Worm (Caenorhabditis elegans) whole organism, young adult: ENCODE measurements around the gene T04A8.7.

Experiments used
- B0035.1 ChIP-seq: sonication (generic microtip); optimal IDR thresholded peaks from 2 replicates; lab custom pipeline; 2016; ENCODE audit warnings: missing genetic modification characterization, mild to moderate bottlenecking, missing compliant biosample characterization, missing genotype, missing genetic modification reagents
- B0261.1 ChIP-seq: sonication (generic microtip); optimal IDR thresholded peaks from 2 replicates; lab custom pipeline; 2016; ENCODE audit warnings: mild to moderate bottlenecking, missing genetic modification characterization, moderate library complexity, missing compliant biosample characterization
- F22D6.2 ChIP-seq: sonication (generic microtip); optimal IDR thresholded peaks from 2 replicates; lab custom pipeline; 2016; ENCODE audit warnings: mild to moderate bottlenecking, missing genetic modification characterization, missing compliant biosample characterization
- F23B12.7 ChIP-seq: sonication (generic microtip); optimal IDR thresholded peaks from 2 replicates; lab custom pipeline; 2017; ENCODE audit warnings: missing genetic modification characterization, mild to moderate bottlenecking, missing compliant biosample characterization, antibody characterized with exemption, moderate library complexity; ENCODE audit not compliant: insufficient read depth
- F33H1.4 ChIP-seq: fragments of 200-800 bp; sonication (Bioruptor generic); IDR thresholded peaks from 2 replicates; pipeline ENCODE4 v1.3.6; 2022; ENCODE audit warnings: missing genetic modification reagents, missing genetic modification characterization, missing compliant biosample characterization
- F49E8.2 ChIP-seq: sonication (generic microtip); optimal IDR thresholded peaks from 3 replicates; lab custom pipeline; 2017; ENCODE audit warnings: missing genetic modification characterization, mild to moderate bottlenecking, missing compliant biosample characterization, antibody characterized with exemption, moderate library complexity; ENCODE audit not compliant: insufficient read depth
- F57C9.4 ChIP-seq: sonication (generic microtip); optimal IDR thresholded peaks from 2 replicates; lab custom pipeline; 2017; ENCODE audit warnings: mild to moderate bottlenecking, missing genetic modification characterization, missing compliant biosample characterization
- Y53F4B.3 ChIP-seq: fragments of 200-800 bp; sonication (Bioruptor generic); IDR thresholded peaks from 2 replicates; pipeline ENCODE4 v1.3.6; 2022; ENCODE audit warnings: missing genetic modification reagents, missing genetic modification characterization, missing compliant biosample characterization
- Y67H2A.10 ChIP-seq: fragments of 200-800 bp; sonication (Bioruptor generic); conservative IDR thresholded peaks from 2 replicates; pipeline ENCODE4 v1.3.6; 2022; ENCODE audit warnings: missing genetic modification reagents, missing genetic modification characterization, missing compliant biosample characterization
- Y79H2A.3 ChIP-seq: fragments of 200-800 bp; sonication (Bioruptor generic); conservative IDR thresholded peaks from 2 replicates; pipeline ENCODE4 v1.3.6; 2022; ENCODE audit warnings: missing genetic modification reagents, missing genetic modification characterization, missing compliant biosample characterization
- Y95B8A.8 ChIP-seq: fragments of 200-800 bp; sonication (Bioruptor generic); IDR thresholded peaks from 2 replicates; pipeline ENCODE4 v1.3.6; 2022; ENCODE audit warnings: missing genetic modification reagents, missing genetic modification characterization, missing compliant biosample characterization
- ZK185.1 ChIP-seq: sonication (generic microtip); optimal IDR thresholded peaks from 2 replicates; lab custom pipeline; 2016; ENCODE audit warnings: mild to moderate bottlenecking, missing genetic modification characterization, missing compliant biosample characterization; ENCODE audit not compliant: poor library complexity, severe bottlenecking
- ama-1 ChIP-seq, 3 experiments: fragments of 150-350 bp in 1 of 3; sonication (generic microtip) in 2 of 3; optimal IDR thresholded peaks; 2 replicates each; lab custom pipeline; 2014 to 2018; ENCODE audit warnings: missing biosample characterization in 2 of 3, missing genetic modification characterization in 2 of 3, missing genetic modification reagents in 2 of 3
- aptf-3 ChIP-seq: fragments of 200-800 bp; sonication (Bioruptor generic); IDR thresholded peaks from 2 replicates; pipeline ENCODE4 v1.3.6; 2022; ENCODE audit warnings: missing genetic modification characterization, missing compliant biosample characterization
- atf-7 ChIP-seq: sonication (generic microtip); optimal IDR thresholded peaks from 2 replicates; lab custom pipeline; 2017; ENCODE audit warnings: mild to moderate bottlenecking, missing genetic modification characterization, missing compliant biosample characterization
- athp-1 ChIP-seq: sonication (generic microtip); optimal IDR thresholded peaks from 2 replicates; lab custom pipeline; 2017; ENCODE audit warnings: mild to moderate bottlenecking, missing genetic modification characterization, missing compliant biosample characterization
- attf-6 ChIP-seq: fragments of 200-800 bp; sonication (Bioruptor generic); IDR thresholded peaks from 2 replicates; pipeline ENCODE4 v1.3.6; 2022; ENCODE audit warnings: missing genetic modification reagents, missing genetic modification characterization, missing compliant biosample characterization
- cebp-2 ChIP-seq: fragments of 200-800 bp; sonication (Bioruptor generic); IDR thresholded peaks from 2 replicates; pipeline ENCODE4 v1.3.6; 2022; ENCODE audit warnings: missing genetic modification characterization, missing compliant biosample characterization
- ceh-58 ChIP-seq: fragments of 200-800 bp; sonication (Bioruptor generic); IDR thresholded peaks from 2 replicates; pipeline ENCODE4 v1.3.6; 2022; ENCODE audit warnings: missing genetic modification characterization, missing compliant biosample characterization
- ceh-79 ChIP-seq: sonication (generic microtip); optimal IDR thresholded peaks from 2 replicates; lab custom pipeline; 2017; ENCODE audit warnings: mild to moderate bottlenecking, missing genetic modification characterization, missing compliant biosample characterization
- chd-7 ChIP-seq: sonication (generic microtip); optimal IDR thresholded peaks from 2 replicates; lab custom pipeline; 2016; ENCODE audit warnings: mild to moderate bottlenecking, missing genetic modification characterization, moderate library complexity, missing compliant biosample characterization
- die-1 ChIP-seq: sonication (generic microtip); optimal IDR thresholded peaks from 2 replicates; lab custom pipeline; 2016; ENCODE audit warnings: missing genotype, mild to moderate bottlenecking, missing genetic modification characterization, missing compliant biosample characterization
- dpl-1 ChIP-seq: fragments of 150-350 bp; optimal IDR thresholded peaks from 2 replicates; lab custom pipeline; 2014; ENCODE audit warnings: missing biosample characterization, missing genetic modification reagents, missing genetic modification characterization
- hlh-12 ChIP-seq: sonication (generic microtip); optimal IDR thresholded peaks from 2 replicates; lab custom pipeline; 2016; ENCODE audit warnings: missing genetic modification characterization, missing compliant biosample characterization
- hmg-20 ChIP-seq: fragments of 200-800 bp; sonication (Bioruptor generic); IDR thresholded peaks from 2 replicates; pipeline ENCODE4 v1.3.6; 2022; ENCODE audit warnings: missing genetic modification reagents, missing genetic modification characterization, missing compliant biosample characterization
- hrde-1 ChIP-seq: sonication (generic microtip); optimal IDR thresholded peaks from 2 replicates; lab custom pipeline; 2016; ENCODE audit warnings: missing genetic modification characterization, mild to moderate bottlenecking, missing compliant biosample characterization, moderate library complexity, missing genotype, missing genetic modification reagents, borderline replicate concordance
- let-526 ChIP-seq: fragments of 200-800 bp; sonication (Bioruptor generic); IDR thresholded peaks from 2 replicates; pipeline ENCODE4 v1.3.6; 2022; ENCODE audit warnings: missing genetic modification reagents, missing genetic modification characterization, missing compliant biosample characterization
- let-607 ChIP-seq, 2 experiments: fragments of 200-800 bp in 1 of 2; sonication (Bioruptor generic) in 1 of 2; sonication (generic microtip) in 1 of 2; optimal IDR thresholded peaks; 2 replicates each; lab custom pipeline; 2016 to 2018; ENCODE audit warnings: mild to moderate bottlenecking in 2 of 2, missing compliant biosample characterization in 2 of 2, missing genetic modification characterization in 2 of 2, moderate library complexity in 2 of 2, missing genotype in 1 of 2
- lin-26 ChIP-seq: fragments of 200-800 bp; sonication (Bioruptor generic); IDR thresholded peaks from 2 replicates; pipeline ENCODE4 v1.3.6; 2022; ENCODE audit warnings: missing genetic modification reagents, missing genetic modification characterization, missing compliant biosample characterization
- lin-35 ChIP-seq, 3 experiments: fragments of 150-350 bp in 2 of 3; sonication (generic microtip) in 1 of 3; optimal IDR thresholded peaks; 2 replicates each; lab custom pipeline; 2014 to 2018; ENCODE audit warnings: missing biosample characterization in 3 of 3, missing genetic modification characterization in 3 of 3, missing genetic modification reagents in 3 of 3
- lin-40 ChIP-seq: sonication (generic microtip); optimal IDR thresholded peaks from 2 replicates; lab custom pipeline; 2016; ENCODE audit warnings: missing genetic modification characterization, mild to moderate bottlenecking, missing compliant biosample characterization, missing genotype, missing genetic modification reagents
- mel-28 ChIP-seq: sonication (generic microtip); optimal IDR thresholded peaks from 2 replicates; lab custom pipeline; 2016; ENCODE audit warnings: borderline replicate concordance, mild to moderate bottlenecking, missing genetic modification characterization, missing compliant biosample characterization
- nhr-120 ChIP-seq: fragments of 200-800 bp; sonication (Bioruptor generic); IDR thresholded peaks from 2 replicates; pipeline ENCODE4 v1.3.6; 2022; ENCODE audit warnings: missing genetic modification characterization, missing compliant biosample characterization
- nhr-179 ChIP-seq: sonication (generic microtip); optimal IDR thresholded peaks from 2 replicates; lab custom pipeline; 2016; ENCODE audit warnings: mild to moderate bottlenecking, missing genetic modification characterization, missing compliant biosample characterization
- nhr-80 ChIP-seq: sonication (generic microtip); optimal IDR thresholded peaks from 2 replicates; lab custom pipeline; 2016; ENCODE audit warnings: missing genetic modification characterization, missing compliant biosample characterization
- pbrm-1 ChIP-seq: fragments of 200-800 bp; sonication (Bioruptor generic); IDR thresholded peaks from 2 replicates; pipeline ENCODE4 v1.3.6; 2022; ENCODE audit warnings: missing genetic modification reagents, missing genetic modification characterization, missing compliant biosample characterization
- rcor-1 ChIP-seq: fragments of 200-800 bp; sonication (Bioruptor generic); IDR thresholded peaks from 2 replicates; pipeline ENCODE4 v1.3.6; 2022; ENCODE audit warnings: missing genetic modification reagents, missing genetic modification characterization, missing compliant biosample characterization
- rec-8 ChIP-seq, 2 experiments: sonication (generic microtip); optimal IDR thresholded peaks; 2 replicates each; lab custom pipeline; 2016; ENCODE audit warnings: mild to moderate bottlenecking in 2 of 2, missing genetic modification characterization in 2 of 2, missing genetic modification reagents in 2 of 2, missing genotype in 2 of 2, missing biosample characterization in 1 of 2, missing compliant biosample characterization in 1 of 2, moderate library complexity in 1 of 2
- repo-1 ChIP-seq: sonication (generic microtip); optimal IDR thresholded peaks from 2 replicates; lab custom pipeline; 2017; ENCODE audit warnings: mild to moderate bottlenecking, missing genetic modification characterization, missing compliant biosample characterization
- sdz-38 ChIP-seq: sonication (generic microtip); optimal IDR thresholded peaks from 2 replicates; lab custom pipeline; 2016; ENCODE audit warnings: missing genotype, missing genetic modification characterization, missing compliant biosample characterization
- snpc-1.1 ChIP-seq: sonication (generic microtip); optimal IDR thresholded peaks from 2 replicates; lab custom pipeline; 2017; ENCODE audit warnings: missing genetic modification characterization, mild to moderate bottlenecking, missing compliant biosample characterization, antibody characterized with exemption, moderate library complexity, missing genotype, missing genetic modification reagents; ENCODE audit not compliant: insufficient read depth
- snpc-3.4 ChIP-seq: sonication (generic microtip); optimal IDR thresholded peaks from 2 replicates; lab custom pipeline; 2017; ENCODE audit warnings: missing genetic modification characterization, mild to moderate bottlenecking, missing compliant biosample characterization, antibody characterized with exemption, moderate library complexity, missing genotype, missing genetic modification reagents
- tlf-1 ChIP-seq: fragments of 200-800 bp; sonication (Bioruptor generic); optimal IDR thresholded peaks from 2 replicates; lab custom pipeline; 2018; ENCODE audit warnings: mild to moderate bottlenecking, missing genetic modification characterization, missing compliant biosample characterization
- unc-130 ChIP-seq: sonication (generic microtip); optimal IDR thresholded peaks from 2 replicates; lab custom pipeline; 2016; ENCODE audit warnings: missing genetic modification reagents, missing genetic modification characterization, missing compliant biosample characterization
- zfh-2 ChIP-seq: fragments of 200-800 bp; sonication (Bioruptor generic); conservative IDR thresholded peaks from 2 replicates; pipeline ENCODE4 v1.3.6; 2022; ENCODE audit warnings: missing genetic modification reagents, missing genetic modification characterization, missing compliant biosample characterization
- ztf-25 ChIP-seq: fragments of 200-800 bp; sonication (Bioruptor generic); IDR thresholded peaks from 2 replicates; pipeline ENCODE4 v1.3.6; 2022; ENCODE audit warnings: missing genetic modification reagents, missing genetic modification characterization, missing compliant biosample characterization
- ztf-6 ChIP-seq: fragments of 200-800 bp; sonication (Bioruptor generic); IDR thresholded peaks from 2 replicates; pipeline ENCODE4 v1.3.6; 2022; ENCODE audit warnings: missing genetic modification reagents, missing genetic modification characterization, missing compliant biosample characterization

T04A8.7 gene

DNA sequence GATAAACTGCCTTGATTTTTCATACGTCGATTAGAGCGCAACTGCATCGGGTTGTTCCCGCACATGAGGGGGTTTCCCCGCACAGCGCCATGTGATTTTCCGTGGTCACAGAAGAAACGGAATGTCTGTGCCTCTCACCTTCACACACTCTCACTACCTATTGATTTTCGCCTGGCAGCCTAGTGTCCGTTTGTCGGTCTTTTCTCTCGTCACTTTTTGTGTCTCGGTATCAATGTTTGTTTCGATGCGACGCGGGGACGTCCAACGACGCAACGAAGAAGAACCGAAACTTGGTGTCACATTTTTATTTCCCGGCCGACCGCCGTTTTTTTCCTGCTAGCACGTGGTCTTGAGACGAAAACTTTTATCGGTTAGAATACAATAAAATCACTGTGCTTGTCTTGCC is 45.8 kb upstream of the T04A8.7 start (continued):
- TF ChIP-seq tlf-1 (GFP tag; lab: Kevin White, UChicago) (peak; percentile 85), sdz-38 (tag; lab: Kevin White, UChicago) (no peak), snpc-1.1 (no peak), dpl-1 (GFP tag; lab: Kevin White, UChicago) (no peak), Y79H2A.3 (GFP tag; lab: Robert Waterston, UW) (no peak), mel-28 (tag; lab: Kevin White, UChicago) (no peak), hmg-20 (GFP tag; lab: Robert Waterston, UW) (0 out of 2 replicates have a peak, but pooled peaks have one; percentile 12), nhr-80 (tag; lab: Kevin White, UChicago) (peak; percentile 99), ztf-6 (GFP tag; lab: Robert Waterston, UW) (no peak), zfh-2 (GFP tag; lab: Robert Waterston, UW) (peak; percentile 95), B0261.1 (no peak), let-526 (GFP tag; lab: Robert Waterston, UW) (0 out of 2 replicates have a peak, but pooled peaks have one; percentile 30), attf-6 (GFP tag; lab: Robert Waterston, UW) (no peak), Y95B8A.8 (GFP tag; lab: Robert Waterston, UW) (no peak), Y53F4B.3 (GFP tag; lab: Robert Waterston, UW) (no peak), hrde-1 (tag; lab: Kevin White, UChicago) (no peak), chd-7 (tag; lab: Kevin White, UChicago) (peak; percentile 89), athp-1 (tag; lab: Kevin White, UChicago) (peak; percentile 83), atf-7 (tag; lab: Kevin White, UChicago) (peak; percentile 96), repo-1 (tag; lab: Kevin White, UChicago) (peak; percentile 61), ama-1 (optimal IDR thresholded peaks at IDR 0.05; lab: Kevin White, UChicago) (no peak), ama-1 (GFP tag; optimal IDR thresholded peaks at IDR 0.05; lab: Kevin White, UChicago) (no peak), lin-26 (peak; percentile 48; the same call in 1 of the 2 replicates), cebp-2 (GFP tag; lab: Robert Waterston, UW) (no peak), F23B12.7 (tag; lab: Kevin White, UChicago) (peak; percentile 17), rcor-1 (GFP tag; lab: Robert Waterston, UW) (peak; percentile 46), lin-40 (tag; lab: Kevin White, UChicago) (peak; percentile 91), ztf-25 (no peak), hlh-12 (no peak), rec-8 (tag; optimal IDR thresholded peaks at IDR 0.05; lab: Kevin White, UChicago) (no peak), nhr-120 (GFP tag; lab: Robert Waterston, UW) (no peak), pbrm-1 (GFP tag; lab: Robert Waterston, UW) (peak; percentile 79; the same call in 1 of the 2 replicates), unc-130 (GFP tag; lab: Kevin White, UChicago) (no peak), nhr-179 (tag; lab: Kevin White, UChicago) (no peak), ceh-79 (tag; lab: Kevin White, UChicago) (no peak), aptf-3 (GFP tag; lab: Robert Waterston, UW) (no peak), B0035.1 (tag; lab: Kevin White, UChicago) (peak; percentile 60), snpc-3.4 (no peak), F49E8.2 (no peak), F22D6.2 (peak; percentile 86), Y67H2A.10 (GFP tag; lab: Robert Waterston, UW) (peak; percentile 62; the same call in 1 of the 2 replicates), ZK185.1 (tag; lab: Kevin White, UChicago) (peak; percentile 87), die-1 (tag; lab: Kevin White, UChicago) (peak; percentile 70), ceh-58 (GFP tag; lab: Robert Waterston, UW) (no peak), F57C9.4 (no peak), let-607 (tag; optimal IDR thresholded peaks at IDR 0.05; lab: Kevin White, UChicago) (peak; percentile 81 to 89), F33H1.4 (GFP tag; lab: Robert Waterston, UW) (no peak), lin-35 (GFP tag; optimal IDR thresholded peaks at IDR 0.05; lab: Kevin White, UChicago) (peak in 1 of 3 experiments; percentile 66)
